Worm (Caenorhabditis elegans) whole organism, L1 larva: Measurements from ENCODE around the gene F53A2.9.

Experiments
- C16A3.4 ChIP-seq: fragments of 150-350 bp; optimal IDR thresholded peaks from 2 replicates; lab custom pipeline; 2014; ENCODE audit warnings: missing biosample characterization, missing genetic modification characterization
- C34B4.2 ChIP-seq: sonication (generic microtip); optimal IDR thresholded peaks from 2 replicates; lab custom pipeline; 2017; ENCODE audit warnings: mild to moderate bottlenecking, missing genetic modification characterization, missing compliant biosample characterization
- aha-1 ChIP-seq: fragments of 150-350 bp; optimal IDR thresholded peaks from 2 replicates; lab custom pipeline; 2014; ENCODE audit warnings: missing biosample characterization, missing genetic modification characterization
- ama-1 ChIP-seq: fragments of 150-350 bp; optimal IDR thresholded peaks from 2 replicates; lab custom pipeline; 2014
- ceh-82 ChIP-seq, 3 experiments: fragments of 150-350 bp in 1 of 3; sonication (generic microtip) in 2 of 3; optimal IDR thresholded peaks; 2 replicates each; lab custom pipeline; 2014 to 2017; ENCODE audit warnings: missing biosample characterization in 3 of 3, missing genetic modification characterization in 3 of 3
- ceh-88 ChIP-seq: fragments of 200-800 bp; sonication (Bioruptor generic); IDR thresholded peaks from 2 replicates; pipeline ENCODE4 v1.3.6; 2022; ENCODE audit warnings: missing genetic modification characterization, missing compliant biosample characterization
- ceh-90 ChIP-seq: sonication (generic microtip); optimal IDR thresholded peaks from 2 replicates; lab custom pipeline; 2016; ENCODE audit warnings: missing genetic modification characterization, missing compliant biosample characterization
- dpl-1 ChIP-seq, 3 experiments: fragments of 150-350 bp in 2 of 3; sonication (generic microtip) in 1 of 3; optimal IDR thresholded peaks; 2 replicates each; lab custom pipeline; 2014 to 2017; ENCODE audit warnings: missing biosample characterization in 3 of 3, missing genetic modification characterization in 3 of 3, missing genetic modification reagents in 3 of 3
- dsc-1 ChIP-seq: sonication (generic microtip); optimal IDR thresholded peaks from 2 replicates; lab custom pipeline; 2016; ENCODE audit warnings: mild to moderate bottlenecking, missing genetic modification characterization, missing compliant biosample characterization
- efl-1 ChIP-seq, 4 experiments: fragments of 150-350 bp; optimal IDR thresholded peaks in 3 of 4; peaks in 1 of 4; 1 replicate in 1 of 4; 2 replicates in 3 of 4; lab custom pipeline; 2014; ENCODE audit warnings: missing biosample characterization in 2 of 4, missing genetic modification characterization in 2 of 4, missing genetic modification reagents in 2 of 4
- efl-3 ChIP-seq: fragments of 200-800 bp; sonication (Bioruptor generic); optimal IDR thresholded peaks from 2 replicates; lab custom pipeline; 2018; ENCODE audit warnings: mild to moderate bottlenecking, missing genetic modification characterization, missing compliant biosample characterization
- elt-2 ChIP-seq: sonication (generic microtip); optimal IDR thresholded peaks from 2 replicates; lab custom pipeline; 2016; ENCODE audit warnings: missing genetic modification characterization, mild to moderate bottlenecking, inconsistent platforms, missing compliant biosample characterization, missing genetic modification reagents
- elt-3 ChIP-seq, 6 experiments: fragments of 150-350 bp in 1 of 6; sonication (generic microtip); optimal IDR thresholded peaks; 2 replicates each; lab custom pipeline; 2017 to 2018; ENCODE audit warnings: missing biosample characterization in 6 of 6, missing genetic modification characterization in 6 of 6, inconsistent platforms in 1 of 6
- ets-5 ChIP-seq: fragments of 200-800 bp; sonication (Bioruptor generic); IDR thresholded peaks from 2 replicates; pipeline ENCODE4 v1.3.6; 2022; ENCODE audit warnings: missing genetic modification characterization, missing compliant biosample characterization
- fkh-4 ChIP-seq: sonication (generic microtip); optimal IDR thresholded peaks from 2 replicates; lab custom pipeline; 2016; ENCODE audit warnings: missing compliant biosample characterization, missing genetic modification characterization, borderline replicate concordance
- fkh-8 ChIP-seq: sonication (generic microtip); optimal IDR thresholded peaks from 2 replicates; lab custom pipeline; 2016; ENCODE audit warnings: mild to moderate bottlenecking, missing genetic modification characterization, missing compliant biosample characterization
- fos-1 ChIP-seq: fragments of 150-350 bp; optimal IDR thresholded peaks from 2 replicates; lab custom pipeline; 2014; ENCODE audit warnings: missing biosample characterization, missing genetic modification characterization
- grh-1 ChIP-seq: fragments of 200-800 bp; sonication (Bioruptor generic); IDR thresholded peaks from 2 replicates; pipeline ENCODE4 v1.3.6; 2022; ENCODE audit warnings: missing genetic modification reagents, missing genetic modification characterization, missing compliant biosample characterization
- hlh-17 ChIP-seq: fragments of 200-800 bp; sonication (Bioruptor generic); optimal IDR thresholded peaks from 2 replicates; lab custom pipeline; 2018; ENCODE audit warnings: missing genetic modification characterization, mild to moderate bottlenecking, missing compliant biosample characterization, moderate library complexity, borderline replicate concordance
- hpl-2 ChIP-seq: fragments of 150-350 bp; optimal IDR thresholded peaks from 2 replicates; lab custom pipeline; 2014; ENCODE audit warnings: missing biosample characterization, missing genetic modification reagents, missing genetic modification characterization
- irx-1 ChIP-seq: sonication (generic microtip); optimal IDR thresholded peaks from 2 replicates; lab custom pipeline; 2016; ENCODE audit warnings: missing genetic modification characterization, missing compliant biosample characterization
- isw-1 ChIP-seq: fragments of 200-800 bp; sonication (Bioruptor generic); IDR thresholded peaks from 2 replicates; pipeline ENCODE4 v1.3.6; 2022; ENCODE audit warnings: missing genetic modification characterization, missing compliant biosample characterization
- lin-13 ChIP-seq: fragments of 150-350 bp; optimal IDR thresholded peaks from 2 replicates; lab custom pipeline; 2014; ENCODE audit warnings: missing biosample characterization, missing genetic modification reagents, missing genetic modification characterization
- lin-14 ChIP-seq: fragments of 200-800 bp; sonication (Bioruptor generic); optimal IDR thresholded peaks from 2 replicates; lab custom pipeline; 2018; ENCODE audit warnings: mild to moderate bottlenecking, missing genetic modification characterization, moderate library complexity, missing compliant biosample characterization
- lin-15B ChIP-seq: fragments of 150-350 bp; sonication (generic microtip); optimal IDR thresholded peaks from 3 replicates; lab custom pipeline; 2014; ENCODE audit warnings: missing biosample characterization, missing genetic modification characterization
- lin-35 ChIP-seq, 2 experiments: fragments of 150-350 bp; optimal IDR thresholded peaks; 2 replicates each; lab custom pipeline; 2014; ENCODE audit warnings: missing biosample characterization in 2 of 2, missing genetic modification characterization in 2 of 2, missing genetic modification reagents in 2 of 2
- lir-3 ChIP-seq: sonication (generic microtip); optimal IDR thresholded peaks from 2 replicates; lab custom pipeline; 2016; ENCODE audit warnings: mild to moderate bottlenecking, missing genetic modification characterization, moderate library complexity, missing compliant biosample characterization; ENCODE audit not compliant: poor library complexity
- lsy-2 ChIP-seq, 2 experiments: fragments of 150-350 bp; optimal IDR thresholded peaks; 2 replicates each; lab custom pipeline; 2014; ENCODE audit warnings: missing biosample characterization in 2 of 2, missing genetic modification characterization in 2 of 2
- mab-9 ChIP-seq: fragments of 200-800 bp; sonication (Bioruptor generic); IDR thresholded peaks from 2 replicates; pipeline ENCODE4 v1.3.6; 2022; ENCODE audit warnings: missing genetic modification reagents, missing genetic modification characterization, missing compliant biosample characterization
- mef-2 ChIP-seq: fragments of 150-350 bp; optimal IDR thresholded peaks from 2 replicates; lab custom pipeline; 2014; ENCODE audit warnings: missing biosample characterization, missing genetic modification characterization
- nhr-20 ChIP-seq: sonication (generic microtip); optimal IDR thresholded peaks from 2 replicates; lab custom pipeline; 2016; ENCODE audit warnings: mild to moderate bottlenecking, missing genetic modification characterization, missing compliant biosample characterization
- nhr-71 ChIP-seq: sonication (generic microtip); optimal IDR thresholded peaks from 2 replicates; lab custom pipeline; 2016; ENCODE audit warnings: mild to moderate bottlenecking, missing genetic modification characterization, moderate library complexity, missing compliant biosample characterization
- nhr-90 ChIP-seq: sonication (generic microtip); optimal IDR thresholded peaks from 2 replicates; lab custom pipeline; 2016; ENCODE audit warnings: mild to moderate bottlenecking, missing genetic modification characterization, missing compliant biosample characterization; ENCODE audit not compliant: poor library complexity
- pag-3 ChIP-seq: sonication (generic microtip); optimal IDR thresholded peaks from 2 replicates; lab custom pipeline; 2017; ENCODE audit warnings: missing genetic modification characterization, mild to moderate bottlenecking, missing compliant biosample characterization, antibody characterized with exemption, borderline replicate concordance; ENCODE audit not compliant: insufficient read depth
- pqm-1 ChIP-seq: sonication (generic microtip); optimal IDR thresholded peaks from 3 replicates; lab custom pipeline; 2017; ENCODE audit warnings: missing biosample characterization, missing genetic modification characterization
- skn-1 ChIP-seq: fragments of 150-350 bp; optimal IDR thresholded peaks from 2 replicates; lab custom pipeline; 2014; ENCODE audit warnings: missing biosample characterization, missing genetic modification characterization
- snpc-4 ChIP-seq: fragments of 150-350 bp; optimal IDR thresholded peaks from 2 replicates; lab custom pipeline; 2014; ENCODE audit warnings: missing biosample characterization, missing genetic modification characterization
- snu-23 ChIP-seq: sonication (generic microtip); optimal IDR thresholded peaks from 2 replicates; lab custom pipeline; 2016; ENCODE audit warnings: missing genetic modification characterization, missing compliant biosample characterization
- sox-4 ChIP-seq: sonication (generic microtip); optimal IDR thresholded peaks from 2 replicates; lab custom pipeline; 2016; ENCODE audit warnings: missing genetic modification characterization, missing compliant biosample characterization
- sptf-1 ChIP-seq: fragments of 150-350 bp; optimal IDR thresholded peaks from 2 replicates; lab custom pipeline; 2014; ENCODE audit warnings: missing biosample characterization, missing genetic modification characterization
- sup-37 ChIP-seq: fragments of 200-800 bp; sonication (Bioruptor generic); optimal IDR thresholded peaks from 2 replicates; lab custom pipeline; 2018; ENCODE audit warnings: mild to moderate bottlenecking, missing genetic modification characterization, missing compliant biosample characterization
- tbx-2 ChIP-seq: sonication (generic microtip); optimal IDR thresholded peaks from 2 replicates; lab custom pipeline; 2016; ENCODE audit warnings: missing genetic modification characterization, missing compliant biosample characterization
- tlp-1 ChIP-seq: fragments of 150-350 bp; optimal IDR thresholded peaks from 2 replicates; lab custom pipeline; 2014; ENCODE audit warnings: missing biosample characterization, missing genetic modification characterization
- unc-30 ChIP-seq: sonication (generic microtip); optimal IDR thresholded peaks from 2 replicates; lab custom pipeline; 2017; ENCODE audit warnings: missing biosample characterization, missing genetic modification characterization
- unc-62 ChIP-seq: fragments of 150-350 bp; optimal IDR thresholded peaks from 2 replicates; lab custom pipeline; 2014; ENCODE audit warnings: missing biosample characterization, missing genetic modification reagents, missing genetic modification characterization
- unc-98 ChIP-seq: fragments of 200-800 bp; sonication (Bioruptor generic); IDR thresholded peaks from 2 replicates; pipeline ENCODE4 v1.3.6; 2022; ENCODE audit warnings: missing genetic modification characterization, missing compliant biosample characterization
- xbp-1 ChIP-seq: sonication (generic microtip); optimal IDR thresholded peaks from 2 replicates; lab custom pipeline; 2016; ENCODE audit warnings: missing genetic modification characterization, missing compliant biosample characterization
- zip-4 ChIP-seq: fragments of 200-800 bp; sonication (Bioruptor generic); optimal IDR thresholded peaks from 2 replicates; lab custom pipeline; 2018; ENCODE audit warnings: mild to moderate bottlenecking, missing genetic modification characterization, moderate library complexity, missing compliant biosample characterization
- ztf-4 ChIP-seq: fragments of 150-350 bp; optimal IDR thresholded peaks from 2 replicates; lab custom pipeline; 2014; ENCODE audit warnings: missing biosample characterization, missing genetic modification characterization

The F53A2.9 gene

DNA sequence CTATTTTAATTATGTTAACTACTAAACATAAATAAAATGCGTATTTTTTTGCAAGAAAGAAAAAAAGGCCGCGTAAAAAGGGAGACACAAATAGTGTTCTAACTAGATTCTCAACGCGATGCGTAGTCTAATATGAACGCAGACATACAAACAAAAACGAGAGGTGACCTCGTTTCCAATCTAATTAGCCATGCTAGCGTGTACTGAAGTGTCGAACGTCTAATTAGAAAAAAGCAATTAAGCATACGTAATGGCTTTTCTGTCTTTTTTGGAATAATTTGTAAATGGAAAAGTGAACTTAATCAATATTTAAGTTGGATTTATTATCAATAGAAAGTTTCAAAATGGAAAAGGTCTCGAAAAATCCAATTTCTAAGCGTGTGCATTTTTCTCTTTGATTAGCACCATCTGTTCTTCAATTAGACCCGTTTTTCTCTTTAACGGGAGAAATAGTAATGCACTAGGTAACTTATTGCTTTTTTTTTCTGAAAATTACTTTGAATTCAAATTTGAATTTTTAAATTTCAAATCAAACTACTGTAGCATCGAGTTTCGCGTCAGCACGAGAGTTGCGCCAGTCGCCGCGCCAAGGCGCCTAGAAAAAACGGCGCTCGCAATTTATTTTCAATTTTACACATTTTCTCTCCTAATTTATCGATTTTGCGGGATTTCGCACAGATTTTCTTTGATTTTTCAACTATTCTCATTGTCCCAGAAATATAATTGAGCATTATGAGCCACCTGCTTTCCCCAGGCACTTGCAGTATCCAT is 18.5 kb downstream of the F53A2.9 start (continued):
- TF ChIP-seq nhr-71 (tag; lab: Kevin White, UChicago) (peak; percentile 56), xbp-1 (no peak), irx-1 (no peak), unc-98 (no peak), unc-62 (no peak), C34B4.2 (tag; lab: Kevin White, UChicago) (no peak), nhr-90 (peak; percentile 28), sptf-1 (tag; lab: Kevin White, UChicago) (no peak), zip-4 (GFP tag; lab: Kevin White, UChicago) (no peak), ama-1 (no peak), lin-35 (GFP tag; optimal IDR thresholded peaks at IDR 0.05; lab: Kevin White, UChicago) (peak; percentile 65 to 83), efl-3 (GFP tag; lab: Kevin White, UChicago) (no peak), fkh-4 (no peak), C16A3.4 (tag; lab: Kevin White, UChicago) (no peak), ceh-88 (GFP tag; lab: Robert Waterston, UW) (no peak), lin-14 (no peak), nhr-20 (tag; lab: Kevin White, UChicago) (peak; percentile 20), grh-1 (GFP tag; lab: Robert Waterston, UW) (no peak), sox-4 (no peak), mab-9 (GFP tag; lab: Robert Waterston, UW) (no peak), sup-37 (no peak), isw-1 (GFP tag; lab: Robert Waterston, UW) (no peak), mef-2 (tag; lab: Kevin White, UChicago) (no peak), ceh-90 (tag; lab: Kevin White, UChicago) (no peak), elt-3 (tag; optimal IDR thresholded peaks at IDR 0.05; lab: Kevin White, UChicago) (no peak), elt-2 (tag; lab: Kevin White, UChicago) (no peak), lin-13 (GFP tag; lab: Kevin White, UChicago) (peak; percentile 34), efl-1 (optimal IDR thresholded peaks at IDR 0.05; lab: Kevin White, UChicago) (peak; percentile 18 to 70), efl-1 (GFP tag; optimal IDR thresholded peaks at IDR 0.05 in 1 of 2; lab: Kevin White, UChicago) (peak; percentile 77 to 98), ets-5 (GFP tag; lab: Robert Waterston, UW) (no peak), dsc-1 (tag; lab: Kevin White, UChicago) (peak; percentile 66), pag-3 (no peak), fkh-8 (no peak), hpl-2 (no peak), skn-1 (tag; lab: Kevin White, UChicago) (no peak), lsy-2 (tag; optimal IDR thresholded peaks at IDR 0.05; lab: Kevin White, UChicago) (peak; percentile 55 to 80), tbx-2 (no peak), ceh-82 (tag; optimal IDR thresholded peaks at IDR 0.05; lab: Kevin White, UChicago) (peak in 1 of 3 experiments; percentile 3), hlh-17 (no peak), snu-23 (GFP tag; lab: Kevin White, UChicago) (peak; percentile 44), lir-3 (tag; lab: Kevin White, UChicago) (no peak), lin-15B (tag; lab: Kevin White, UChicago) (peak; percentile 20), pqm-1 (no peak), snpc-4 (tag; lab: Kevin White, UChicago) (no peak), fos-1 (tag; lab: Kevin White, UChicago) (no peak), tlp-1 (tag; lab: Kevin White, UChicago) (no peak), aha-1 (no peak), ztf-4 (tag; lab: Kevin White, UChicago) (no peak), dpl-1 (GFP tag; optimal IDR thresholded peaks at IDR 0.05; lab: Kevin White, UChicago) (peak; percentile 53 to 82 (median 78)), unc-30 (tag; lab: Kevin White, UChicago) (no peak)
